Worm (Caenorhabditis elegans): Measurements from ENCODE around the gene twk-43.

DNA sequence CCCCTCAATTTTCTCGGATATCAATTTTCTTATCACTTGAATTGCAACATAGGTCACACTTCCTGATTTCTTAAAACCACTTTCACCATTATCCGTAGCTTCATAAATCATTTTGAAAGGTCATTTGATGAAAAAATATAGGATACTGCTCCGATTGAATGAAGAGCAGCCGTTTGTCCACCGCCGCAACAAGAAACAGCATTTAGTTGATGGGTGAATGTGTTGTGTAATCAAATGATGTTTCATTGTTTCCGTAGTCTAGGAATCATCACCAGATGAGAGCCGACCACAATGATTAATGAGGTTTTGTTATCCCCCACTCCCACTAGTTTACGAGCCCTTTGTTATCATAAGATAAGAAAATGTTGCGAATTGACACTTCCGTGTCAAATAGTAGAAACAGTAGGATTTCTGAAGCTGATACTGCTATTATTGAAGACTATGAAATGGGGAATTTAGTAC is at the start of gene twk-43:
- TF ChIP-seq nhr-76 (tag; optimal IDR thresholded peaks at IDR 0.05) (no peak), ces-1 (GFP tag; optimal IDR thresholded peaks at IDR 0.05) (no peak), unc-120 (tag; optimal IDR thresholded peaks at IDR 0.05; ENCODE audit: poor library complexity, severe bottlenecking) (no peak), ztf-11 (tag; optimal IDR thresholded peaks at IDR 0.05) (no peak), blmp-1 (tag; optimal IDR thresholded peaks at IDR 0.05) (no peak)

All from whole organism, mixed stage, embryonic.